Worm (Caenorhabditis elegans) whole organism, dauer: ENCODE data around the gene ZK632.12.

Experiments used
- unc-62 ChIP-seq: sonication (generic microtip); optimal IDR thresholded peaks from 2 replicates; lab custom pipeline; 2017; ENCODE audit warnings: missing biosample characterization, missing genetic modification reagents, missing genetic modification characterization

Gene ZK632.12

ce11 chrIII:9830502-9830901 is at the start of gene ZK632.12:
TSS of gene ZK632.12 (plus strand) at chrIII:9830802.
- TF ChIP-seq unc-62 (GFP tag; lab: Kevin White, UChicago) = no peak

DNA sequence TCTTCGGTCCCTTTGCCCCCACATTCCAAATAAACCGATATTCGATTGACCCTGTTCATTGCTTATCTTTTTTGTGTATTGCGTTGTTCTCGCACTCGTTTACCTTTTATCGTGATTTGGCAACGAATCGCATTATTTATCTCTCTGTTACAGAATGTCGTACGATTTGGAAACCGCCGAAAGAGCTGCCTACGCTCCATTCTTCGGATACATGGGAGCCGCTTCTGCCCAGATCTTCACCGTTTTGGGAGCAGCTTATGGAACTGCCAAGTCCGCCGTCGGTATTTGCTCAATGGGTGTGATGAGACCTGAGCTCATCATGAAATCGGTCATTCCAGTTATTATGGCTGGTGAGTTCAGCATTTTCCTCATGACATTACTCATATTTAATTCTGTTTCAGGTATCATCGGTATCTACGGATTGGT is 48.6 kb upstream of the ZK632.12 start, which contains the start of gene vha-2:
Gene vha-2, plus strand, starts transcription at position 154 of the 426 bp plus-strand sequence.
- no peak for TF ChIP-seq unc-62 (GFP tag; lab: Kevin White, UChicago)

ce11 chrIII:9782483-9783081 is 48.0 kb upstream of the ZK632.12 start, which contains the start of gene R10E11.6:
TSS of gene R10E11.6 (plus strand) at chrIII:9783006.
- TF ChIP-seq unc-62 (GFP tag; lab: Kevin White, UChicago) = no peak

DNA sequence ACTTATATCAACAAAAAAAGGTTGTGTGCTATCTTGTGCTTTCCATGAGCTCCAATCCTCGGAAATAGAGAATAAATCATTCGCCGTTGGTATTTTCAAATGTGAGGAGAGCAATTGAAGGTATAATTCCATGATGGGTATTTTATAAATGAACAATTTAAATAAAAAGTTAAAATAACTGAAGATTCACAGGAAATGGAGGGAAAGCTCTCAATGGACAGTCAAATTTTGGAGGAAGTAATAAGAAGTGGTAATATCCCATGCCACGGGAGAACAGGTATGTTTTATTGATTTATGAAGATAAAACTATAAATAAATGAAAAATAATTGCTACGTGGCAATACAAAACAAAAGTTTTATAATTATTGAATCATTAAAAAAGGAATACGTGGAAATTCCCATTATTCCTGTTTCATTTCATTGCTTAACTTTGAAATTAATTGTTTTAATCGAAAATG is 47.4 kb upstream of the ZK632.12 start:
- no peak for TF ChIP-seq unc-62 (GFP tag; lab: Kevin White, UChicago)

DNA sequence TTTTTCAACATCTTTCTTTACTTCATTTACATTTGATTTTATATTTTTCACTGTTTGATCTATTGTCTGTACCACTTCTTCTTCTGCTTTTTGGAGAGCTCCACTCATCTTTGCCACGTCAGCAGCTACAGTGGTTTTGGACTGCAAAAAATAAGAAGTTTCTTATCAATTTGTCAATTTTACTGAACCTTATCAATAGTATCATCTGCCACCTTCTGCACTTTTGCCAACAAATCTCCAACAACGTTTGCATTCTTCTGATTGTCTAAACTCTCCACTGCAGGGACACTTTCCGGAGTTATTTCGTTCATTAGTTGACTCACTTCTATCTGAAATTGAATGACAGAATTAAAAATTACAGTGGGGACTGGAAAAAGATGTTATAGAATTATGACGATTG is 43.8 kb upstream of the ZK632.12 start:
- TF ChIP-seq unc-62 (GFP tag; lab: Kevin White, UChicago) = no peak

DNA sequence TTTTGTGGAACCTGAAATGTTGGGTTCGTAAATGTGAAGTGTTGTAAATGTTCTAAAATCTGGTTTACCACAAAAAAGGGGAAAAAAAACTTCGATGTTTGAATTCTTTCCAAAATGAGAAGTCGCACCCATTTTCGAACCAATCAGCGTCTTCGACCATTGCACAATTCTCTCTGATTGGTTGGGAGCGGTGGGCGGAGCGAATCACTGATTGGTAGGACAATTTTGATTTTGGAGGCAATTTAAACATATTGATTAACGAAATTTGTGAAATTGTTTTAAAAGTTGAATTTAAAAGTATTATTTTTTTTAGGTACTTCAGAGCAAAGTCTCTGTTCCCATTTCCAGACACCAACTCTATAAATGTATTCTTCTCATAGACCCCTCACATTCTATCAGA is 41.5 kb upstream of the ZK632.12 start:
- no peak for TF ChIP-seq unc-62 (GFP tag; lab: Kevin White, UChicago)

DNA sequence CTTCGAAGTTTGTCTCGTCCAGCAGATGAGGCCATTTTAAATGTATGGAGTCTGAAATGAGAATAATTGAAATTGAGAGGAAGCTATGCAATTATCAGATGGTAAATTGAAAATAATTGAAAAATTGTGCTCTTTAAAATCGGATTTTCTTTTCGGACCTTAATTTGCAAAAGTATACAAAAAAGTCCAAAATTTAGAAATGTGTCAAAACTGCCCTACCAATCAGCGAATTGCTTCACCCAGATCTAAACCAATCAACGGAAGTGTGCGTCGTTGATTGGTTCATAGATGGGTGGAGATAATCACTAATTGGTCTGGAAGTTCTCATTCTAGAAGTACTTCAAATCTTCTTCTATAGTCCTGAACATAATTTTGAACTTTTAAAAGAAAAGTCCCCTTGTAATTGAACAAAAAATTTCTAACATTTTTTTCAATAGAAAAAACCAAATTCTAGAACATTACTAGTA is 41.0 kb upstream of the ZK632.12 start, which contains the start of gene R10E11.5:
Gene R10E11.5, minus strand, starts transcription at position 51 of the 467 bp plus-strand sequence.
- no peak for TF ChIP-seq unc-62 (GFP tag; lab: Kevin White, UChicago)

- no peak for TF ChIP-seq unc-62 (GFP tag; lab: Kevin White, UChicago)
Observed at ce11 chrIII:9793592-9794417, 36.8 kb upstream of the ZK632.12 start, which contains the start of the genes R10E11.9 and mcm-6. TSS of gene R10E11.9 (minus strand) at chrIII:9793642. TSS of gene mcm-6 (plus strand) at chrIII:9794367.

ce11 chrIII:9796448-9796847 is 34.2 kb upstream of the ZK632.12 start, which contains the start of gene srxa-10:
TSS of gene srxa-10 (minus strand) at chrIII:9796548.
- no peak for TF ChIP-seq unc-62 (GFP tag; lab: Kevin White, UChicago)

ce11 chrIII:9798478-9799157 is 32.0 kb upstream of the ZK632.12 start, which contains the start of gene ZK632.2:
TSS of gene ZK632.2 (plus strand) at chrIII:9799107.
- no peak for TF ChIP-seq unc-62 (GFP tag; lab: Kevin White, UChicago)

- TF ChIP-seq unc-62 (GFP tag; lab: Kevin White, UChicago) = no peak
Observed at ce11 chrIII:9802045-9802444, 28.6 kb upstream of the ZK632.12 start.

DNA sequence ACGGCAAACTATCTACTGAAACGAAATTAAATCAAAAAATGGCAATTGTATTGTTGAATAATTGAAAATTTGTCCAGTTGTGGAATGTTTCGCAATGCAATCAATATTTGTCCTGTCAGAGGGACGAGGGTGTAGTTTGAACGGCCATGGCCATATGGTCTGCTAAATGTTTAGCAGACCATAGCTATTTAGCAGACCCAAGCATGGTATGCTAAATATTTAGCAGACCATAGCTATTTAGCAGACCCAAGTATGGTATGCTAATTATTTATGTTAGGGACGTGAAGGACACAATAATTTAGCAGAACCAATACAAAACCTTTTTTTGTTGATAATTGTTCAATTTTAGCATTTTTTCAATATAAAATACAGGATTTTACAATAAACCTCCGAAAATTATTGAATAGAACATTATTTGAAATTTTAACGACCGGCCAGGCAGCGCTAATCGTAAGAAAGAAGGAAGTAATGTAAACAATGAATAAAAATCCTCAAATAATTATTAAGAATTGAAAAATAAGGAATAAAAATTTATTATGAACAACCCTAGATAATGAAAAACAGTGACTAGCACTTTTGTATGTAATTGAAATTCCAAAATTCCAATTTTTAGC is 25.5 kb upstream of the ZK632.12 start, which contains the start of gene riok-3:
Gene riok-3, minus strand, starts transcription at position 15 of the 614 bp plus-strand sequence.
- TF ChIP-seq unc-62 (GFP tag; lab: Kevin White, UChicago) = no peak

ce11 chrIII:9806968-9807559 is 23.5 kb upstream of the ZK632.12 start, which contains the start of gene ZK632.4:
TSS of gene ZK632.4 (minus strand) at chrIII:9807454.
- TF ChIP-seq unc-62 (GFP tag; lab: Kevin White, UChicago) = no peak

ce11 chrIII:9807560-9808046 is 23.0 kb upstream of the ZK632.12 start:
- no peak for TF ChIP-seq unc-62 (GFP tag; lab: Kevin White, UChicago)
